Fruit fly (Drosophila melanogaster): Measurements from ENCODE around the gene CG33169.

dm6 chr3L:22820190-22820589 is 43.5 kb upstream of the CG33169 start:
- TF ChIP-seq CG8478 (optimal IDR thresholded peaks at IDR 0.05) (no peak), CTCF (optimal IDR thresholded peaks at IDR 0.05) (no peak)

Measured in S2 (cell line).